Worm (Caenorhabditis elegans): ENCODE measurements around the gene spp-22.

spp-22 gene

DNA sequence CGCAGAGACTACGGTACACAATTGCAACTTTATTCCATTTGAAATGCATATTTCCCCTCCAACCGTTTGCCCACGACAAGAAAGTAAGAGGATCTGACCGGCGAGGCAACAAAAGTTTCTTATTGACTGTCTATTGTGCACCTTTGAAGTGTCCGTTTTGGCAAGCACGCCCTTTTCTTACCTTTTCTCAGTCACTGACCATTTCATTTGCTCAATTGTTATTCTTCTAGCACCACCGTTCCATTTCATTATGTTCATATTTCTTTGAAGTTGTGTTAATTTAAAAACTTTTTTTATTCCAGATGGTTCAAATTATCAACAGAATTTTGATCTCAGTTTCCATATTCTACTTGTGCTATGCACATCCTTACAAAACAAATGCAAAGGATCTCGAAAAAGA is at the start of gene spp-22:
Gene spp-22, plus strand, starts transcription at position 301 of the 400 bp plus-strand sequence.
- TF ChIP-seq K11D2.4 (GFP tag; IDR thresholded peaks at IDR 0.05), result no peak
- TF ChIP-seq mel-28 (tag; optimal IDR thresholded peaks at IDR 0.05; ENCODE audit: borderline replicate concordance), result no peak
- TF ChIP-seq rpc-1 (optimal IDR thresholded peaks at IDR 0.05), result no peak
- no peak for TF ChIP-seq rpc-1 (tag; optimal IDR thresholded peaks at IDR 0.05)
- no peak for TF ChIP-seq him-1 (tag; optimal IDR thresholded peaks at IDR 0.05)
- no peak for TF ChIP-seq ama-1 (optimal IDR thresholded peaks at IDR 0.05)
- no peak for TF ChIP-seq ama-1 (GFP tag; optimal IDR thresholded peaks at IDR 0.05)
- TF ChIP-seq somi-1 (GFP tag; optimal IDR thresholded peaks at IDR 0.05), result no peak
- TF ChIP-seq madf-8 (GFP tag; conservative IDR thresholded peaks at IDR 0.05), result no peak
- TF ChIP-seq akir-1 (GFP tag; optimal IDR thresholded peaks at IDR 0.05), result no peak
- TF ChIP-seq attf-5 (GFP tag; optimal IDR thresholded peaks at IDR 0.05), result no peak
- TF ChIP-seq ets-4 (GFP tag; optimal IDR thresholded peaks at IDR 0.05), result no peak
- no peak for TF ChIP-seq bed-2 (GFP tag; IDR thresholded peaks at IDR 0.05)
- TF ChIP-seq nfya-1 (tag; optimal IDR thresholded peaks at IDR 0.05; ENCODE audit: borderline replicate concordance, insufficient read depth), result no peak
- TF ChIP-seq egrh-3 (GFP tag; IDR thresholded peaks at IDR 0.05), result no peak

- TF ChIP-seq snpc-3.4 (tag; optimal IDR thresholded peaks at IDR 0.05), result no peak
- no peak for TF ChIP-seq hsf-1 (GFP tag; IDR thresholded peaks at IDR 0.05)
- TF ChIP-seq F55B11.4 (tag; optimal IDR thresholded peaks at IDR 0.05; ENCODE audit: borderline replicate concordance, insufficient read depth), result no peak
- TF ChIP-seq pha-4 (tag; optimal IDR thresholded peaks at IDR 0.05), result no peak
- TF ChIP-seq madf-8 (GFP tag; conservative IDR thresholded peaks at IDR 0.05), result no peak
- no peak for TF ChIP-seq attf-6 (GFP tag; IDR thresholded peaks at IDR 0.05)
- no peak for TF ChIP-seq bed-2 (GFP tag; IDR thresholded peaks at IDR 0.05)
- TF ChIP-seq nfya-2 (GFP tag; IDR thresholded peaks at IDR 0.05), result no peak
- TF ChIP-seq aptf-2 (GFP tag; conservative IDR thresholded peaks at IDR 0.05), result no peak
- TF ChIP-seq T07F8.4 (tag; optimal IDR thresholded peaks at IDR 0.05), result no peak
- no peak for TF ChIP-seq atf-7 (tag; optimal IDR thresholded peaks at IDR 0.05)
- no peak for TF ChIP-seq madf-10 (tag; optimal IDR thresholded peaks at IDR 0.05)
- TF ChIP-seq rpc-1 (optimal IDR thresholded peaks at IDR 0.05), result no peak
- no peak for TF ChIP-seq rpc-1 (tag; optimal IDR thresholded peaks at IDR 0.05)
- TF ChIP-seq nfyb-1 (GFP tag; IDR thresholded peaks at IDR 0.05), result no peak
- no peak for TF ChIP-seq sdz-38 (tag; optimal IDR thresholded peaks at IDR 0.05)
- TF ChIP-seq gei-17 (GFP tag; optimal IDR thresholded peaks at IDR 0.05), result no peak
- TF ChIP-seq nhr-80 (tag; optimal IDR thresholded peaks at IDR 0.05), result no peak
- no peak for TF ChIP-seq ztf-6 (GFP tag; IDR thresholded peaks at IDR 0.05)
These were observed 48.7 kb upstream of the spp-22 start for ce11 chrX:7162764-7163163.

DNA sequence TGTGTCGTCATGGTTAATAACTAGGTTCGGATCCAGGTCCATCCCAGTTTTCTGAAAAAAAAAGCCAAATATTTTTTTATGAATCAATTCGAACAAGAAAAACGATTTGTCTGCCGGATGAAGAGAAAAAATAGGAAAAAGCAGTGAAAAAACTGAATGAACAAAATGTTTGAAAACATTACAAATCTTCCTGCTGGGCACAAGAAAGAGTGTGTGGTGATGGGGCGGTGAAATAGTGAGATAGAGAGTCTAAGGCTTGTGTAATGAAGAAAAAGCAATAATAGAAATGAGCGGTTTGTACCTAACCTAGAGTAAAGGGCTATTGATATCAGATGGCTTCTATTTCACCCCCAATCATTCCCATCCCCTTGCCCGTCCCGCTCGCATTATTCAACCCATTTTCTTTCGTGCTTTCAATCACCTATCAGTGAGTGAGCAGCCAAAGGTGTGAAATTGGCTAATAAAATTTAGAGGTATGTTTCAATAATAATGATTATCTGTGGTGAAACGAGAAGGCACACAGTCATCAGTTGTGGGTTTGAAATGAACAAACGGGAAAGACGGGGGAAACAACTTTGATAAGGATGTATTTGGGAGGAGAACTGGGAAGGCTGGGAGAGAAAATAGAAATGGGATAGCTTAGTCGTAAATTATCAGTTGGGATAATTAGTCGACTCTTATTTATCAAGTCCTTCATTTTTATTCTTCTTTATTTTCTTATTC is 40.8 kb upstream of the spp-22 start, which contains the start of gene bar-1:
Gene bar-1, minus strand, starts transcription at position 51 of the 723 bp plus-strand sequence.
- 0 out of 2 replicates have a peak, but pooled peaks have one; percentile 34 for TF ChIP-seq dox-1 (GFP tag; IDR thresholded peaks at IDR 0.05)
- no peak for TF ChIP-seq ztf-26 (tag; optimal IDR thresholded peaks at IDR 0.05)
- peak; percentile 83 for TF ChIP-seq nhr-80 (tag; optimal IDR thresholded peaks at IDR 0.05)

DNA sequence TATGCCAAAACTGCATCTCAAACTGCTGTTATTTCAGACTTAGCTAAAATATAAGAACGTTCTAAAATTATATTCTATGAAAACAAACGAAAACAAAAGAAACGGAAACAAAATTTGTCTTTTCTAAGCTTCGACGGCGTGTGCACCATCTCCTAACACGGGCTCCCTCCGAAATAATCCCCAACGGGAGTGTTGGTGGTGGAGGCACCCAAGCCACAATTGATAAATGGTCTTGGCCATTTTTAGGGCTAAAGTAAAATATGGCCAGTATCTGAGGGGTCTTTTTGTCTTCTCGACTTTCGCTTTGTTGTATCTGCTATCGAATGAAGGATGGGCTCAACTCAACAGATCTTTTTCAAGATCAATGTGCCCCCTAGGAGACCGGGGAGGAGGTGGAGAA is 36.1 kb upstream of the spp-22 start:
- TF ChIP-seq F33H1.4 (GFP tag; IDR thresholded peaks at IDR 0.05), result no peak

ce11 chrX:7176817-7177216 is 34.7 kb upstream of the spp-22 start:
- TF ChIP-seq rec-8 (tag; optimal IDR thresholded peaks at IDR 0.05) (peak in 1 of 2 experiments; percentile 20), atf-7 (tag; optimal IDR thresholded peaks at IDR 0.05) (no peak), aptf-3 (GFP tag; IDR thresholded peaks at IDR 0.05) (no peak), snpc-1.3 (tag; optimal IDR thresholded peaks at IDR 0.05; ENCODE audit: insufficient read depth) (peak; percentile 54), mcd-1 (GFP tag; IDR thresholded peaks at IDR 0.05) (no peak), B0261.1 (tag; optimal IDR thresholded peaks at IDR 0.05) (peak; percentile 70), lin-26 (GFP tag; IDR thresholded peaks at IDR 0.05) (peak; percentile 81), tlf-1 (GFP tag; optimal IDR thresholded peaks at IDR 0.05) (no peak), egl-44 (GFP tag; IDR thresholded peaks at IDR 0.05) (no peak), unc-130 (GFP tag; optimal IDR thresholded peaks at IDR 0.05) (no peak), F57A8.1 (GFP tag; optimal IDR thresholded peaks at IDR 0.05) (no peak)

Measured in whole organism, young adult.